Fruit fly (Drosophila melanogaster) whole organism, embryonic: ENCODE results near the gene Irbp18.

ENCODE experiments used
- Ada2b ChIP-seq: fragments of 200-800 bp; sonication (Bioruptor generic); IDR thresholded peaks from 2 replicates; pipeline ENCODE4 v1.3.6; 2022; ENCODE audit warnings: missing biosample characterization, missing genetic modification characterization
- Adf1 ChIP-seq: fragments of 200-800 bp; sonication (Bioruptor generic); IDR thresholded peaks from 2 replicates; pipeline ENCODE4 v1.3.6; 2022; ENCODE audit warnings: missing biosample characterization, missing genetic modification characterization
- Atf3 ChIP-seq: fragments of 200-800 bp; sonication (Bioruptor generic); optimal IDR thresholded peaks from 3 replicates; lab custom pipeline; 2016; ENCODE audit warnings: missing biosample characterization, missing genetic modification characterization
- CG10979 ChIP-seq: fragments of 200-800 bp; sonication (Bioruptor generic); optimal IDR thresholded peaks from 2 replicates; lab custom pipeline; 2018; ENCODE audit warnings: missing biosample characterization, mild to moderate bottlenecking, missing genetic modification characterization, moderate library complexity
- CG11247 ChIP-seq: fragments of 200-800 bp; sonication (Bioruptor generic); IDR thresholded peaks from 2 replicates; pipeline ENCODE4 v1.3.6; 2022; ENCODE audit warnings: missing biosample characterization, missing genetic modification characterization
- CG11560 ChIP-seq: fragments of 200-800 bp; sonication (Bioruptor generic); IDR thresholded peaks from 3 replicates; pipeline ENCODE4 v1.3.6; 2022; ENCODE audit warnings: missing biosample characterization, missing genetic modification characterization
- CG12391 ChIP-seq: fragments of 200-800 bp; sonication (Bioruptor generic); optimal IDR thresholded peaks from 3 replicates; lab custom pipeline; 2018; ENCODE audit warnings: missing biosample characterization, mild to moderate bottlenecking, missing genetic modification characterization, moderate library complexity
- CG12744 ChIP-seq: fragments of 200-800 bp; sonication (Bioruptor generic); optimal IDR thresholded peaks from 2 replicates; lab custom pipeline; 2016; ENCODE audit warnings: missing biosample characterization, missing genetic modification characterization
- CG13296 ChIP-seq: fragments of 200-800 bp; sonication (Bioruptor generic); optimal IDR thresholded peaks from 3 replicates; lab custom pipeline; 2018; ENCODE audit warnings: missing biosample characterization, mild to moderate bottlenecking, missing genetic modification characterization
- CG13424 ChIP-seq: fragments of 200-800 bp; sonication (Bioruptor generic); optimal IDR thresholded peaks from 2 replicates; lab custom pipeline; 2019; ENCODE audit warnings: missing biosample characterization, mild to moderate bottlenecking, missing genetic modification characterization, moderate library complexity
- CG2116 ChIP-seq: fragments of 200-800 bp; sonication (Bioruptor generic); optimal IDR thresholded peaks from 3 replicates; lab custom pipeline; 2018; ENCODE audit warnings: missing biosample characterization, mild to moderate bottlenecking, missing genetic modification characterization
- CG2202 ChIP-seq: fragments of 200-800 bp; sonication (Bioruptor generic); optimal IDR thresholded peaks from 2 replicates; lab custom pipeline; 2018; ENCODE audit warnings: missing biosample characterization, mild to moderate bottlenecking, missing genetic modification characterization
- CG2875 ChIP-seq: fragments of 200-800 bp; sonication (Bioruptor generic); optimal IDR thresholded peaks from 2 replicates; lab custom pipeline; 2017; ENCODE audit warnings: missing biosample characterization, mild to moderate bottlenecking, missing genetic modification characterization, missing genetic modification reagents
- CG30403 ChIP-seq: fragments of 200-800 bp; sonication (Bioruptor generic); optimal IDR thresholded peaks from 3 replicates; lab custom pipeline; 2016; ENCODE audit warnings: missing biosample characterization, missing genetic modification characterization
- CG31441 ChIP-seq: fragments of 200-800 bp; sonication (Bioruptor generic); IDR thresholded peaks from 2 replicates; pipeline ENCODE4 v1.3.6; 2022; ENCODE audit warnings: missing biosample characterization, missing genetic modification characterization
- CG3163 ChIP-seq: fragments of 200-800 bp; sonication (Bioruptor generic); optimal IDR thresholded peaks from 3 replicates; lab custom pipeline; 2016; ENCODE audit warnings: missing biosample characterization, missing genetic modification characterization
- CG32532 ChIP-seq: fragments of 200-800 bp; sonication (Bioruptor generic); IDR thresholded peaks from 2 replicates; pipeline ENCODE4 v1.3.6; 2022; ENCODE audit warnings: missing biosample characterization, missing genetic modification characterization
- CG33557 ChIP-seq: fragments of 200-800 bp; sonication (Bioruptor generic); optimal IDR thresholded peaks from 2 replicates; lab custom pipeline; 2019; ENCODE audit warnings: missing biosample characterization, mild to moderate bottlenecking, missing genetic modification characterization, moderate library complexity
- CG5953 ChIP-seq: fragments of 200-800 bp; sonication (Bioruptor generic); IDR thresholded peaks from 2 replicates; pipeline ENCODE4 v1.3.6; 2022; ENCODE audit warnings: missing biosample characterization, missing genetic modification characterization
- CG6254 ChIP-seq: fragments of 200-800 bp; sonication (Bioruptor generic); optimal IDR thresholded peaks from 3 replicates; lab custom pipeline; 2017; ENCODE audit warnings: mild to moderate bottlenecking, missing biosample characterization, missing genetic modification reagents, missing genetic modification characterization
- CG6689 ChIP-seq: fragments of 200-800 bp; sonication (Bioruptor generic); IDR thresholded peaks from 2 replicates; pipeline ENCODE4 v1.3.6; 2022; ENCODE audit warnings: missing biosample characterization, missing genetic modification characterization
- CG6813 ChIP-seq: fragments of 200-800 bp; sonication (Bioruptor generic); optimal IDR thresholded peaks from 2 replicates; lab custom pipeline; 2017; ENCODE audit warnings: missing biosample characterization, missing genetic modification characterization, mild to moderate bottlenecking, moderate library complexity, missing genetic modification reagents
- CG8359 ChIP-seq: fragments of 200-800 bp; sonication (Bioruptor generic); optimal IDR thresholded peaks from 2 replicates; lab custom pipeline; 2017; ENCODE audit warnings: missing biosample characterization, mild to moderate bottlenecking, missing genetic modification characterization, borderline replicate concordance
- CG8924 ChIP-seq: fragments of 200-800 bp; optimal IDR thresholded peaks from 3 replicates; lab custom pipeline; 2019; ENCODE audit warnings: missing biosample characterization, mild to moderate bottlenecking, missing genetic modification characterization, moderate library complexity
- CG9437 ChIP-seq: fragments of 200-800 bp; sonication (Bioruptor generic); optimal IDR thresholded peaks from 2 replicates; lab custom pipeline; 2018; ENCODE audit warnings: missing biosample characterization, mild to moderate bottlenecking, missing genetic modification characterization
- CG9727 ChIP-seq: fragments of 200-800 bp; sonication (Bioruptor generic); optimal IDR thresholded peaks from 3 replicates; lab custom pipeline; 2017; ENCODE audit warnings: missing biosample characterization, mild to moderate bottlenecking, missing genetic modification characterization
- Camta ChIP-seq: fragments of 200-800 bp; sonication (Bioruptor generic); optimal IDR thresholded peaks from 2 replicates; lab custom pipeline; 2016; ENCODE audit warnings: missing biosample characterization, missing genetic modification characterization
- Gsc ChIP-seq: fragments of 200-800 bp; sonication (Bioruptor generic); IDR thresholded peaks from 2 replicates; pipeline ENCODE4 v1.3.6; 2022; ENCODE audit warnings: missing biosample characterization, missing genetic modification characterization
- HHEX ChIP-seq: fragments of 200-800 bp; sonication (Bioruptor generic); optimal IDR thresholded peaks from 3 replicates; lab custom pipeline; 2017; ENCODE audit warnings: missing biosample characterization, mild to moderate bottlenecking, missing genetic modification characterization, missing genetic modification reagents
- HmgD ChIP-seq: fragments of 200-800 bp; sonication (Bioruptor generic); optimal IDR thresholded peaks from 3 replicates; lab custom pipeline; 2016; ENCODE audit warnings: missing biosample characterization, missing genetic modification characterization
- Nf-YC ChIP-seq: fragments of 200-800 bp; optimal IDR thresholded peaks from 3 replicates; lab custom pipeline; 2019; ENCODE audit warnings: missing biosample characterization, mild to moderate bottlenecking, missing genetic modification characterization, moderate library complexity
- Rfx ChIP-seq: fragments of 200-800 bp; sonication (Bioruptor generic); IDR thresholded peaks from 2 replicates; pipeline ENCODE4 v1.3.6; 2022; ENCODE audit warnings: missing biosample characterization, missing genetic modification characterization
- Rx ChIP-seq: fragments of 200-800 bp; sonication (Bioruptor generic); IDR thresholded peaks from 2 replicates; pipeline ENCODE4 v1.3.6; 2022; ENCODE audit warnings: missing biosample characterization, missing genetic modification characterization
- Sin3A ChIP-seq: fragments of >200 bp; optimal IDR thresholded peaks from 2 replicates; lab custom pipeline; 2018
- Ssrp ChIP-seq: fragments of 200-800 bp; sonication (Bioruptor generic); optimal IDR thresholded peaks from 2 replicates; lab custom pipeline; 2018; ENCODE audit warnings: missing biosample characterization, mild to moderate bottlenecking, missing genetic modification characterization, moderate library complexity
- ase ChIP-seq: fragments of 200-800 bp; sonication (Bioruptor generic); IDR thresholded peaks from 3 replicates; pipeline ENCODE4 v1.3.6; 2022; ENCODE audit warnings: missing biosample characterization, missing genetic modification characterization
- bbx ChIP-seq: fragments of 200-800 bp; sonication (Bioruptor generic); IDR thresholded peaks from 2 replicates; pipeline ENCODE4 v1.3.6; 2022; ENCODE audit warnings: missing biosample characterization, missing genetic modification characterization; ENCODE audit not compliant: partially characterized antibody
- crc ChIP-seq: fragments of 200-800 bp; sonication (Bioruptor generic); optimal IDR thresholded peaks from 2 replicates; lab custom pipeline; 2016; ENCODE audit warnings: missing biosample characterization, missing genetic modification characterization
- dpn ChIP-seq, 2 experiments: fragments of 200-800 bp; sonication (Bioruptor generic); optimal IDR thresholded peaks; 3 replicates each; lab custom pipeline; 2016; ENCODE audit warnings: missing biosample characterization in 2 of 2, missing genetic modification characterization in 2 of 2
- gcm2 ChIP-seq: fragments of 200-800 bp; sonication (Bioruptor generic); optimal IDR thresholded peaks from 2 replicates; lab custom pipeline; 2016; ENCODE audit warnings: missing biosample characterization, missing genetic modification characterization
- gro ChIP-seq: fragments of 200-800 bp; sonication (Bioruptor generic); optimal IDR thresholded peaks from 2 replicates; lab custom pipeline; 2016; ENCODE audit warnings: missing biosample characterization, missing genetic modification characterization
- hkb ChIP-seq, 2 experiments: fragments of 200-800 bp in 1 of 2; fragments of >200 bp in 1 of 2; sonication (Bioruptor generic) in 1 of 2; IDR thresholded peaks in 1 of 2; optimal IDR thresholded peaks in 1 of 2; 2 replicates each; pipeline versions ENCODE4 v1.3.6 to Lab custom; 2017 to 2022; ENCODE audit warnings: missing biosample characterization in 1 of 2, missing genetic modification characterization in 1 of 2
- hth ChIP-seq: fragments of >200 bp; optimal IDR thresholded peaks from 2 replicates; lab custom pipeline; 2017; ENCODE audit warnings: inconsistent platforms
- pfk ChIP-seq: fragments of 200-800 bp; sonication (Bioruptor generic); optimal IDR thresholded peaks from 2 replicates; lab custom pipeline; 2018; ENCODE audit warnings: missing biosample characterization, mild to moderate bottlenecking, missing genetic modification characterization, moderate library complexity
- prd ChIP-seq, 3 experiments: fragments of >200 bp in 2 of 3; fragments of 200-800 bp in 1 of 3; sonication (Bioruptor generic) in 1 of 3; optimal IDR thresholded peaks in 2 of 3; IDR thresholded peaks in 1 of 3; 2 replicates in 2 of 3; 3 replicates in 1 of 3; pipeline versions ENCODE4 v1.3.6 to Lab custom; 2017 to 2022; ENCODE audit warnings: missing biosample characterization in 1 of 3, missing genetic modification characterization in 1 of 3
- pum ChIP-seq: fragments of 200-800 bp; sonication (Bioruptor generic); optimal IDR thresholded peaks from 2 replicates; lab custom pipeline; 2016; ENCODE audit warnings: missing biosample characterization, missing genetic modification characterization
- so ChIP-seq: fragments of 200-800 bp; sonication (Bioruptor generic); IDR thresholded peaks from 3 replicates; pipeline ENCODE4 v1.3.6; 2022; ENCODE audit warnings: missing biosample characterization, missing genetic modification characterization
- wor ChIP-seq: fragments of 200-800 bp; sonication (Bioruptor generic); IDR thresholded peaks from 2 replicates; pipeline ENCODE4 v1.3.6; 2022; ENCODE audit warnings: missing biosample characterization, missing genetic modification characterization
- zen ChIP-seq: fragments of 200-800 bp; sonication (Bioruptor generic); optimal IDR thresholded peaks from 3 replicates; lab custom pipeline; 2018; ENCODE audit warnings: missing biosample characterization, mild to moderate bottlenecking, missing genetic modification characterization, moderate library complexity
- zfh1 ChIP-seq: fragments of 200-800 bp; sonication (Bioruptor generic); IDR thresholded peaks from 3 replicates; pipeline ENCODE4 v1.3.6; 2022; ENCODE audit warnings: missing biosample characterization, missing genetic modification characterization

Gene Irbp18

dm6 chr3L:11047877-11048276 lies 50.1 kb downstream of the Irbp18 start (continued):
- TF ChIP-seq zfh1 (GFP tag; lab: Robert Waterston, UW) (peak; percentile 84), Ada2b (GFP tag; lab: Robert Waterston, UW) (peak; percentile 57; the same call in 1 of the 2 replicates), Adf1 (GFP tag; lab: Robert Waterston, UW) (peak; percentile 19; the same call in 1 of the 2 replicates), CG2875 (GFP tag; lab: Kevin White, UChicago) (peak; percentile 64), CG2202 (peak; percentile 55), CG11247 (peak; percentile 90), prd (optimal IDR thresholded peaks at IDR 0.05; lab: Kevin White, UChicago) (no peak), prd (GFP tag; IDR thresholded peaks at IDR 0.05; lab: Robert Waterston, UW) (peak; percentile 84), gcm2 (GFP tag; lab: Kevin White, UChicago) (no peak), CG6813 (GFP tag; lab: Kevin White, UChicago) (peak; percentile 63), Gsc (GFP tag; lab: Robert Waterston, UW) (no peak), CG13424 (tag; lab: Kevin White, UChicago) (peak; percentile 69), CG5953 (peak; percentile 79), CG12391 (tag; lab: Kevin White, UChicago) (peak; percentile 50), HHEX (GFP tag; lab: Kevin White, UChicago) (peak; percentile 62), CG6689 (GFP tag; lab: Robert Waterston, UW) (0 out of 2 replicates have a peak, but pooled peaks have one; percentile 19), Rfx (peak; percentile 91), Atf3 (GFP tag; lab: Kevin White, UChicago) (peak; percentile 73), CG6254 (peak; percentile 29), Nf-YC (tag; lab: Kevin White, UChicago) (peak; percentile 42), Camta (peak; percentile 76), hkb (optimal IDR thresholded peaks at IDR 0.05; lab: Kevin White, UChicago) (no peak), hkb (GFP tag; IDR thresholded peaks at IDR 0.05; lab: Robert Waterston, UW) (peak; percentile 55; the same call in 1 of the 2 replicates), wor (no peak), CG9727 (GFP tag; lab: Kevin White, UChicago) (peak; percentile 68), hth (lab: Kevin White, UChicago) (no peak), pum (GFP tag; lab: Kevin White, UChicago) (peak; percentile 83), crc (no peak), ase (GFP tag; lab: Robert Waterston, UW) (peak; percentile 82; the same call in 2 of the 3 replicates), CG33557 (GFP tag; lab: Kevin White, UChicago) (peak; percentile 53), pfk (GFP tag; lab: Kevin White, UChicago) (peak; percentile 17), CG8924 (tag; lab: Kevin White, UChicago) (peak; percentile 19), CG13296 (GFP tag; lab: Kevin White, UChicago) (peak; percentile 4), zen (peak; percentile 72), gro (GFP tag; lab: Kevin White, UChicago) (no peak), HmgD (GFP tag; lab: Kevin White, UChicago) (peak; percentile 83), so (GFP tag; lab: Robert Waterston, UW) (0 out of 3 replicates have a peak, but pooled peaks have one; percentile 42), CG10979 (tag; lab: Kevin White, UChicago) (peak; percentile 89), CG12744 (GFP tag; lab: Kevin White, UChicago) (peak; percentile 85), CG9437 (GFP tag; lab: Kevin White, UChicago) (no peak), CG2116 (GFP tag; lab: Kevin White, UChicago) (peak; percentile 47), dpn (GFP tag; optimal IDR thresholded peaks at IDR 0.05; lab: Kevin White, UChicago) (peak; percentile 79 to 85), CG11560 (tag; lab: Robert Waterston, UW) (peak; percentile 52; the same call in 1 of the 3 replicates), CG3163 (GFP tag; lab: Kevin White, UChicago) (peak; percentile 64), CG8359 (no peak), Sin3A (lab: Kevin White, UChicago) (no peak), CG31441 (peak; percentile 44; the same call in 1 of the 2 replicates), Ssrp (tag; lab: Kevin White, UChicago) (peak; percentile 39), CG32532 (GFP tag; lab: Robert Waterston, UW) (peak; percentile 92), bbx (GFP tag; lab: Robert Waterston, UW) (no peak), CG30403 (peak; percentile 82), Rx (GFP tag; lab: Robert Waterston, UW) (peak; percentile 71)
